Fruit fly (Drosophila melanogaster): ENCODE results near the gene CG32576.
A peak's percentile ranks its signal among the peaks of the same experiment; 100 is the strongest.

The CG32576 gene

dm6 chrX:16278783-16279182, 9.6 kb downstream of the CG32576 start (continued):
- no peak for TF ChIP-seq HLHmδ (GFP tag; optimal IDR thresholded peaks at IDR 0.05)
- TF ChIP-seq CG2202 (tag; optimal IDR thresholded peaks at IDR 0.05): peak; percentile 77
- peak; percentile 45; the same call in 1 of the 2 replicates for TF ChIP-seq CG43689 (GFP tag; IDR thresholded peaks at IDR 0.05)
- TF ChIP-seq CG14965 (GFP tag; optimal IDR thresholded peaks at IDR 0.05; ENCODE audit: borderline replicate concordance): no peak
- no peak for TF ChIP-seq nerfin-2 (GFP tag; IDR thresholded peaks at IDR 0.05; ENCODE audit: partially characterized antibody)
- TF ChIP-seq CG7963 (GFP tag; IDR thresholded peaks at IDR 0.05; ENCODE audit: partially characterized antibody): no peak
- TF ChIP-seq pnt (GFP tag; optimal IDR thresholded peaks at IDR 0.05): peak; percentile 56
- peak; percentile 76 for TF ChIP-seq CG7372 (GFP tag; IDR thresholded peaks at IDR 0.05)
- peak; percentile 70 for TF ChIP-seq Lhr (GFP tag; optimal IDR thresholded peaks at IDR 0.05)
- TF ChIP-seq kni (GFP tag; optimal IDR thresholded peaks at IDR 0.05): peak; percentile 85
- peak; percentile 89 for TF ChIP-seq ranshi (GFP tag; IDR thresholded peaks at IDR 0.05)

dm6 chrX:16277878-16278506, 10.3 kb downstream of the CG32576 start, which contains the start of gene eas:
Gene eas, plus strand, starts transcription at chrX:16278328.
- peak; percentile 29 for TF ChIP-seq lab (GFP tag; optimal IDR thresholded peaks at IDR 0.05)
- TF ChIP-seq CG1603 (tag; optimal IDR thresholded peaks at IDR 0.05): peak; percentile 63
- TF ChIP-seq CG10462 (GFP tag; optimal IDR thresholded peaks at IDR 0.05): no peak
- no peak for TF ChIP-seq Atf-2 (GFP tag; optimal IDR thresholded peaks at IDR 0.05)
- TF ChIP-seq pzg (GFP tag; optimal IDR thresholded peaks at IDR 0.05): peak; percentile 87
- TF ChIP-seq Doc3 (GFP tag; IDR thresholded peaks at IDR 0.05; ENCODE audit: partially characterized antibody): peak; percentile 54; the same call in 2 of the 3 replicates
- TF ChIP-seq Dll (GFP tag; IDR thresholded peaks at IDR 0.05; ENCODE audit: partially characterized antibody): peak; percentile 64
- peak; percentile 96 for TF ChIP-seq gfzf (GFP tag; optimal IDR thresholded peaks at IDR 0.05)
- peak; percentile 24 to 92 for TF ChIP-seq insv (GFP tag; optimal IDR thresholded peaks at IDR 0.05)
- TF ChIP-seq CG6791 (GFP tag; IDR thresholded peaks at IDR 0.05; ENCODE audit: partially characterized antibody): peak; percentile 77
- TF ChIP-seq MTF-1 (GFP tag; optimal IDR thresholded peaks at IDR 0.05; ENCODE audit: borderline replicate concordance): no peak
- peak; percentile 50 for TF ChIP-seq HmgD (GFP tag; optimal IDR thresholded peaks at IDR 0.05)
- no peak for TF ChIP-seq CG2199 (GFP tag; IDR thresholded peaks at IDR 0.05)
- TF ChIP-seq chinmo (GFP tag; IDR thresholded peaks at IDR 0.05; ENCODE audit: partially characterized antibody): peak; percentile 83; the same call in 3 of the 4 replicates
- TF ChIP-seq pum (GFP tag; optimal IDR thresholded peaks at IDR 0.05): no peak
- peak; percentile 10 for TF ChIP-seq Hsf (GFP tag; optimal IDR thresholded peaks at IDR 0.05)
- peak; percentile 25 for TF ChIP-seq Hmr (GFP tag; optimal IDR thresholded peaks at IDR 0.05)
- peak; percentile 48 for TF ChIP-seq trem (tag; optimal IDR thresholded peaks at IDR 0.05)
- no peak for TF ChIP-seq Nf-YA (GFP tag; IDR thresholded peaks at IDR 0.05)
- no peak for TF ChIP-seq Nf-YC (tag; optimal IDR thresholded peaks at IDR 0.05)
- peak; percentile 43 for TF ChIP-seq lilli (GFP tag; optimal IDR thresholded peaks at IDR 0.05)
- peak; percentile 56 for TF ChIP-seq Ets97D (GFP tag; optimal IDR thresholded peaks at IDR 0.05)
- TF ChIP-seq hbn (GFP tag; IDR thresholded peaks at IDR 0.05; ENCODE audit: partially characterized antibody): peak; percentile 42; the same call in 1 of the 2 replicates
- TF ChIP-seq CG6765 (GFP tag; optimal IDR thresholded peaks at IDR 0.05): no peak
- TF ChIP-seq CG12744 (GFP tag; optimal IDR thresholded peaks at IDR 0.05): no peak
- peak; percentile 80 for TF ChIP-seq CG16813 (GFP tag; IDR thresholded peaks at IDR 0.05; ENCODE audit: partially characterized antibody)
- TF ChIP-seq Hand (GFP tag; optimal IDR thresholded peaks at IDR 0.05): no peak
- no peak for TF ChIP-seq CG31388 (GFP tag; optimal IDR thresholded peaks at IDR 0.05)
- TF ChIP-seq CG3995 (GFP tag; optimal IDR thresholded peaks at IDR 0.05): peak; percentile 67
- TF ChIP-seq ham (GFP tag; IDR thresholded peaks at IDR 0.05): no peak
- TF ChIP-seq CG15514 (GFP tag; optimal IDR thresholded peaks at IDR 0.05): peak; percentile 97
- peak; percentile 13 for TF ChIP-seq CG2712 (tag; optimal IDR thresholded peaks at IDR 0.05)
- peak; percentile 1 for TF ChIP-seq CG7786 (GFP tag; optimal IDR thresholded peaks at IDR 0.05)
- peak; percentile 21 for TF ChIP-seq Jarid2 (GFP tag; optimal IDR thresholded peaks at IDR 0.05)
- peak; percentile 74 for TF ChIP-seq ci (GFP tag; IDR thresholded peaks at IDR 0.05)
- no peak for TF ChIP-seq cas (GFP tag; IDR thresholded peaks at IDR 0.05)
- peak; percentile 22 for TF ChIP-seq CHES-1-like (GFP tag; optimal IDR thresholded peaks at IDR 0.05)
